Fruit fly (Drosophila melanogaster): Measurements from ENCODE around the gene bcn92.
A peak's percentile ranks its signal among the peaks of the same experiment; 100 is the strongest.

The bcn92 gene

dm6 chrX:2121716-2122601 is 27.5 kb downstream of the bcn92 start (continued):
- TF ChIP-seq ab (GFP tag; optimal IDR thresholded peaks at IDR 0.05): no peak
- TF ChIP-seq CG30020 (tag; optimal IDR thresholded peaks at IDR 0.05): no peak
- no peak for TF ChIP-seq run (tag; optimal IDR thresholded peaks at IDR 0.05)
- no peak for TF ChIP-seq CG12744 (GFP tag; optimal IDR thresholded peaks at IDR 0.05)
- TF ChIP-seq cad (GFP tag; optimal IDR thresholded peaks at IDR 0.05): no peak
- TF ChIP-seq CG8281 (tag; optimal IDR thresholded peaks at IDR 0.05): no peak
- no peak for TF ChIP-seq CG4282 (GFP tag; optimal IDR thresholded peaks at IDR 0.05)
- TF ChIP-seq peb (GFP tag; IDR thresholded peaks at IDR 0.05): 0 out of 2 replicates have a peak, but pooled peaks have one; percentile 34
- TF ChIP-seq CG10147 (GFP tag; optimal IDR thresholded peaks at IDR 0.05): no peak
- TF ChIP-seq CG7556 (GFP tag; optimal IDR thresholded peaks at IDR 0.05): peak; percentile 39
- TF ChIP-seq exex (tag; optimal IDR thresholded peaks at IDR 0.05): no peak
- TF ChIP-seq CG6683 (GFP tag; optimal IDR thresholded peaks at IDR 0.05): no peak
- peak; percentile 44 for TF ChIP-seq corto (GFP tag; optimal IDR thresholded peaks at IDR 0.05)
- peak; percentile 32 for TF ChIP-seq Ssrp (tag; optimal IDR thresholded peaks at IDR 0.05)
- TF ChIP-seq CG10543 (GFP tag; optimal IDR thresholded peaks at IDR 0.05): no peak
- TF ChIP-seq Asciz (GFP tag; optimal IDR thresholded peaks at IDR 0.05): peak; percentile 13
- peak in 1 of 2 experiments; percentile 20 for TF ChIP-seq Pdp1 (GFP tag; optimal IDR thresholded peaks at IDR 0.05)
- peak; percentile 37 for TF ChIP-seq psq (GFP tag; optimal IDR thresholded peaks at IDR 0.05)
- TF ChIP-seq dysf (GFP tag; IDR thresholded peaks at IDR 0.05): 0 out of 3 replicates have a peak, but pooled peaks have one; percentile 27
- no peak for TF ChIP-seq CG14667 (GFP tag; IDR thresholded peaks at IDR 0.05)
- TF ChIP-seq CG2202 (tag; optimal IDR thresholded peaks at IDR 0.05): no peak
- peak; percentile 19 for TF ChIP-seq chn (GFP tag; optimal IDR thresholded peaks at IDR 0.05)
- TF ChIP-seq Camta (GFP tag; optimal IDR thresholded peaks at IDR 0.05): no peak
- TF ChIP-seq CG15601 (tag; optimal IDR thresholded peaks at IDR 0.05): peak; percentile 36
- peak; percentile 10 for TF ChIP-seq Mes4 (GFP tag; optimal IDR thresholded peaks at IDR 0.05)
- no peak for TF ChIP-seq NFAT (GFP tag; IDR thresholded peaks at IDR 0.05)
- no peak for TF ChIP-seq zf30C (GFP tag; optimal IDR thresholded peaks at IDR 0.05)
- no peak for TF ChIP-seq CG31365 (tag; optimal IDR thresholded peaks at IDR 0.05)
- no peak for TF ChIP-seq jumu (GFP tag; optimal IDR thresholded peaks at IDR 0.05)
- TF ChIP-seq ash1 (GFP tag; optimal IDR thresholded peaks at IDR 0.05): no peak
- no peak for TF ChIP-seq ind (GFP tag; optimal IDR thresholded peaks at IDR 0.05)
- no peak for TF ChIP-seq Vsx1 (GFP tag; optimal IDR thresholded peaks at IDR 0.05)
- TF ChIP-seq h (optimal IDR thresholded peaks at IDR 0.05): no peak
- TF ChIP-seq Dll (GFP tag; IDR thresholded peaks at IDR 0.05; ENCODE audit: partially characterized antibody): no peak
- TF ChIP-seq CG10267 (tag; optimal IDR thresholded peaks at IDR 0.05): peak; percentile 33
- no peak for TF ChIP-seq CHES-1-like (GFP tag; optimal IDR thresholded peaks at IDR 0.05)
- TF ChIP-seq cwo (GFP tag; optimal IDR thresholded peaks at IDR 0.05): no peak
- peak; percentile 47; the same call in 1 of the 2 replicates for TF ChIP-seq sisA (GFP tag; IDR thresholded peaks at IDR 0.05)
- 0 out of 2 replicates have a peak, but pooled peaks have one; percentile 22 for TF ChIP-seq CG32532 (GFP tag; IDR thresholded peaks at IDR 0.05)

dm6 chrX:2112660-2113059 is 36.8 kb downstream of the bcn92 start:
- TF ChIP-seq repo (GFP tag; optimal IDR thresholded peaks at IDR 0.05) (no peak), CG10274 (GFP tag; optimal IDR thresholded peaks at IDR 0.05) (no peak), CG30403 (GFP tag; optimal IDR thresholded peaks at IDR 0.05) (no peak), CG8290 (GFP tag; optimal IDR thresholded peaks at IDR 0.05) (peak; percentile 16), CG8290 (tag; optimal IDR thresholded peaks at IDR 0.05) (no peak), CG15269 (tag; optimal IDR thresholded peaks at IDR 0.05) (no peak), CG11398 (GFP tag; optimal IDR thresholded peaks at IDR 0.05) (no peak), crc (GFP tag; optimal IDR thresholded peaks at IDR 0.05) (no peak), Neu2 (GFP tag; optimal IDR thresholded peaks at IDR 0.05; ENCODE audit: borderline replicate concordance) (no peak), CG7556 (GFP tag; optimal IDR thresholded peaks at IDR 0.05) (no peak), pita (GFP tag; optimal IDR thresholded peaks at IDR 0.05) (peak; percentile 66), CG2199 (GFP tag; IDR thresholded peaks at IDR 0.05) (0 out of 3 replicates have a peak, but pooled peaks have one; percentile 15), CG15514 (GFP tag; optimal IDR thresholded peaks at IDR 0.05) (peak; percentile 59), CG31365 (tag; optimal IDR thresholded peaks at IDR 0.05) (peak; percentile 19)

Measured in whole organism, embryonic.